Worm (Caenorhabditis elegans): ENCODE measurements around the gene F21C10.19.

DNA sequence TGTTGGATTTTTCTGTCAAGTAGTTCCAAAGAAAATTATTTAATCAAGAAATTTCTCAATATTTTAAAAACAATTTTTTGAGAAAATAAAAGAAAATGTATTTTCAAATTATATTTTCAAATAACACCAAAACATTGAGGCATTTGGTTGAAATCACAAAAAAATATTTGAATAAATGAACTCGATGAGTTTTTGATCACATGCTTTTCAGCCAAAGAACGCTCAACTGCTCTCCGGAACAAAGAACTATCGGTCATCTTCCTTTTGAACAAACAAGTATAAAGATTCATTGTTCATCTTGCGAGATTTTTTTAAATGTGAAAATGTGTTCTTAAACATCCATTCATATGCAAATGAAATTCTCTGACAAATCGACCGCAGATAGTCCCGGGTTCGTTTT, 35.9 kb upstream of the F21C10.19 start:
- TF ChIP-seq fos-1 (tag; optimal IDR thresholded peaks at IDR 0.05) (no peak), hmg-1.1 (GFP tag; IDR thresholded peaks at IDR 0.05) (no peak), unc-62 (GFP tag; optimal IDR thresholded peaks at IDR 0.05 in 1 of 2) (peak in 1 of 2 experiments; percentile 12), unc-62 (tag; optimal IDR thresholded peaks at IDR 0.05) (no peak), nhr-28 (tag; optimal IDR thresholded peaks at IDR 0.05) (no peak), pqm-1 (tag; optimal IDR thresholded peaks at IDR 0.05) (no peak), aly-2 (tag; optimal IDR thresholded peaks at IDR 0.05) (no peak), jun-1 (tag; optimal IDR thresholded peaks at IDR 0.05) (no peak), lsy-2 (tag; optimal IDR thresholded peaks at IDR 0.05) (no peak), nhr-76 (tag; optimal IDR thresholded peaks at IDR 0.05) (no peak), dmd-9 (GFP tag; IDR thresholded peaks at IDR 0.05) (no peak), pha-4 (GFP tag; IDR thresholded peaks at IDR 0.05) (no peak), pha-4 (tag; optimal IDR thresholded peaks at IDR 0.05) (no peak), ZK546.5 (tag; optimal IDR thresholded peaks at IDR 0.05) (no peak), mes-2 (tag; optimal IDR thresholded peaks at IDR 0.05; ENCODE audit: poor library complexity, severe bottlenecking) (no peak), R02D3.7 (tag; optimal IDR thresholded peaks at IDR 0.05) (no peak)
